In genomic region chrIII:5078062-5078461, ce11 we compare ENCODE assay signal across 5 worm cellular contexts.
TF ChIP-seq lines count a peak whose summit lies in the region.

No protein-coding gene starts in this region.

TF ChIP-seq in whole organism, L1 larva, 84 proteins besides CTCF, POLR2A, EP300 and RAD21 (continued from another document and continues in another):
- TF ChIP-seq ceh-90 (tag; optimal IDR thresholded peaks at IDR 0.05; lab: Kevin White, UChicago) (no peak), mdl-1 (tag; optimal IDR thresholded peaks at IDR 0.05; lab: Kevin White, UChicago) (peak in 1 of 2 experiments; percentile 97), mep-1 (tag; optimal IDR thresholded peaks at IDR 0.05; lab: Kevin White, UChicago) (peak; percentile 43), ztf-4 (tag; optimal IDR thresholded peaks at IDR 0.05; lab: Kevin White, UChicago) (peak; percentile 25), aha-1 (tag; optimal IDR thresholded peaks at IDR 0.05; lab: Kevin White, UChicago) (no peak), xbp-1 (tag; optimal IDR thresholded peaks at IDR 0.05; lab: Kevin White, UChicago) (peak; percentile 23), unc-62 (GFP tag; optimal IDR thresholded peaks at IDR 0.05; lab: Kevin White, UChicago) (no peak), nhr-85 (tag; lab: Kevin White, UChicago) (peak; percentile 90), snpc-4 (tag; optimal IDR thresholded peaks at IDR 0.05; lab: Kevin White, UChicago) (peak; percentile 53), tbx-2 (tag; optimal IDR thresholded peaks at IDR 0.05; lab: Kevin White, UChicago) (peak; percentile 86), lin-14 (GFP tag; optimal IDR thresholded peaks at IDR 0.05; lab: Kevin White, UChicago) (peak; percentile 94), nhr-12 (tag; optimal IDR thresholded peaks at IDR 0.05; lab: Kevin White, UChicago) (no peak), nhr-11 (tag; optimal IDR thresholded peaks at IDR 0.05; lab: Kevin White, UChicago) (peak; percentile 32), fkh-8 (tag; optimal IDR thresholded peaks at IDR 0.05; lab: Kevin White, UChicago) (peak; percentile 8), nhr-76 (tag; optimal IDR thresholded peaks at IDR 0.05; lab: Kevin White, UChicago) (no peak), swsn-7 (tag; optimal IDR thresholded peaks at IDR 0.05; lab: Kevin White, UChicago) (peak; percentile 49), mab-9 (GFP tag; IDR thresholded peaks at IDR 0.05; lab: Robert Waterston, UW) (no peak), elt-3 (tag; optimal IDR thresholded peaks at IDR 0.05; lab: Kevin White, UChicago) (peak in 3 of 6 experiments; percentile 18 to 95 (median 72)), alr-1 (tag; optimal IDR thresholded peaks at IDR 0.05; lab: Kevin White, UChicago; ENCODE audit: borderline replicate concordance) (no peak), sup-37 (GFP tag; optimal IDR thresholded peaks at IDR 0.05; lab: Kevin White, UChicago) (no peak), efl-1 (optimal IDR thresholded peaks at IDR 0.05; lab: Kevin White, UChicago) (peak; percentile 9 to 38), efl-1 (GFP tag; optimal IDR thresholded peaks at IDR 0.05 in 1 of 2; lab: Kevin White, UChicago) (peak; percentile 27 to 91), fos-1 (tag; optimal IDR thresholded peaks at IDR 0.05; lab: Kevin White, UChicago) (no peak), tlp-1 (tag; optimal IDR thresholded peaks at IDR 0.05; lab: Kevin White, UChicago) (no peak), irx-1 (tag; optimal IDR thresholded peaks at IDR 0.05; lab: Kevin White, UChicago) (peak; percentile 41), ceh-88 (GFP tag; IDR thresholded peaks at IDR 0.05; lab: Robert Waterston, UW) (no peak), isw-1 (GFP tag; IDR thresholded peaks at IDR 0.05; lab: Robert Waterston, UW) (no peak)

TF ChIP-seq in whole organism, L2 larva, 48 proteins besides CTCF, POLR2A, EP300 and RAD21 (continued from another document):
- peak; percentile 69 for TF ChIP-seq fos-1 (tag; optimal IDR thresholded peaks at IDR 0.05; lab: Kevin White, UChicago)
- no peak for TF ChIP-seq nhr-237 (tag; optimal IDR thresholded peaks at IDR 0.05; lab: Kevin White, UChicago)
- TF ChIP-seq crh-2 (tag; optimal IDR thresholded peaks at IDR 0.05; lab: Kevin White, UChicago): peak; percentile 90
- peak; percentile 14 for TF ChIP-seq nhr-25 (tag; optimal IDR thresholded peaks at IDR 0.05; lab: Kevin White, UChicago)
- peak; percentile 76 to 88 for TF ChIP-seq mdl-1 (tag; optimal IDR thresholded peaks at IDR 0.05; lab: Kevin White, UChicago)
- no peak for TF ChIP-seq nhr-77 (tag; optimal IDR thresholded peaks at IDR 0.05; lab: Kevin White, UChicago)
- TF ChIP-seq nhr-129 (tag; optimal IDR thresholded peaks at IDR 0.05; lab: Kevin White, UChicago): peak; percentile 82
- peak; percentile 65 for TF ChIP-seq blmp-1 (tag; optimal IDR thresholded peaks at IDR 0.05; lab: Kevin White, UChicago; ENCODE audit: insufficient read depth)
- peak; percentile 89 for TF ChIP-seq F13H6.1 (tag; optimal IDR thresholded peaks at IDR 0.05; lab: Kevin White, UChicago)
- TF ChIP-seq ceh-82 (tag; optimal IDR thresholded peaks at IDR 0.05; lab: Kevin White, UChicago): no peak
- TF ChIP-seq ztf-4 (tag; optimal IDR thresholded peaks at IDR 0.05; lab: Kevin White, UChicago): peak; percentile 75
- TF ChIP-seq R02D3.7 (tag; optimal IDR thresholded peaks at IDR 0.05; lab: Kevin White, UChicago): no peak

TF ChIP-seq in whole organism, L3 larva, 47 proteins besides CTCF, POLR2A, EP300 and RAD21 (continued from another document):
- TF ChIP-seq zag-1 (tag; optimal IDR thresholded peaks at IDR 0.05; lab: Kevin White, UChicago) (no peak), nhr-67 (tag; optimal IDR thresholded peaks at IDR 0.05; lab: Kevin White, UChicago) (no peak), lin-39 (tag; optimal IDR thresholded peaks at IDR 0.05; lab: Kevin White, UChicago) (no peak), nhr-11 (tag; optimal IDR thresholded peaks at IDR 0.05; lab: Kevin White, UChicago) (peak; percentile 37), ceh-9 (tag; optimal IDR thresholded peaks at IDR 0.05; lab: Kevin White, UChicago) (no peak), aly-2 (tag; optimal IDR thresholded peaks at IDR 0.05; lab: Kevin White, UChicago) (no peak), lsy-12 (tag; optimal IDR thresholded peaks at IDR 0.05; lab: Kevin White, UChicago) (no peak), elt-3 (tag; optimal IDR thresholded peaks at IDR 0.05; lab: Kevin White, UChicago) (peak in 1 of 3 experiments; percentile 8), unc-62 (GFP tag; optimal IDR thresholded peaks at IDR 0.05; lab: Kevin White, UChicago) (no peak), elt-1 (tag; optimal IDR thresholded peaks at IDR 0.05; lab: Kevin White, UChicago) (peak; percentile 7), elt-2 (tag; optimal IDR thresholded peaks at IDR 0.05; lab: Kevin White, UChicago) (peak; percentile 93), ztf-4 (tag; optimal IDR thresholded peaks at IDR 0.05; lab: Kevin White, UChicago) (peak; percentile 25), sea-2 (GFP tag; optimal IDR thresholded peaks at IDR 0.05; lab: Kevin White, UChicago) (no peak), nhr-76 (tag; optimal IDR thresholded peaks at IDR 0.05; lab: Kevin White, UChicago) (no peak), skn-1 (tag; optimal IDR thresholded peaks at IDR 0.05; lab: Kevin White, UChicago) (peak; percentile 81), ama-1 (optimal IDR thresholded peaks at IDR 0.05; lab: Kevin White, UChicago) (peak; percentile 26), hmg-11 (tag; optimal IDR thresholded peaks at IDR 0.05; lab: Kevin White, UChicago) (no peak), snpc-4 (tag; optimal IDR thresholded peaks at IDR 0.05; lab: Kevin White, UChicago) (peak; percentile 10), unc-39 (tag; optimal IDR thresholded peaks at IDR 0.05; lab: Kevin White, UChicago) (no peak), R02D3.7 (tag; optimal IDR thresholded peaks at IDR 0.05; lab: Kevin White, UChicago) (no peak), mml-1 (tag; optimal IDR thresholded peaks at IDR 0.05; lab: Kevin White, UChicago) (no peak), eor-1 (tag; optimal IDR thresholded peaks at IDR 0.05; lab: Kevin White, UChicago) (no peak), mdl-1 (tag; optimal IDR thresholded peaks at IDR 0.05; lab: Kevin White, UChicago) (peak; percentile 43), fos-1 (tag; optimal IDR thresholded peaks at IDR 0.05; lab: Kevin White, UChicago) (no peak), fkh-2 (tag; optimal IDR thresholded peaks at IDR 0.05; lab: Kevin White, UChicago) (no peak), ztf-11 (tag; optimal IDR thresholded peaks at IDR 0.05; lab: Kevin White, UChicago) (no peak), ceh-82 (tag; optimal IDR thresholded peaks at IDR 0.05; lab: Kevin White, UChicago) (no peak), egl-27 (tag; optimal IDR thresholded peaks at IDR 0.05; lab: Kevin White, UChicago) (no peak), egl-5 (tag; optimal IDR thresholded peaks at IDR 0.05; lab: Kevin White, UChicago) (no peak), pqm-1 (tag; optimal IDR thresholded peaks at IDR 0.05; lab: Kevin White, UChicago) (peak; percentile 99), nhr-12 (tag; optimal IDR thresholded peaks at IDR 0.05; lab: Kevin White, UChicago) (no peak)

TF ChIP-seq in whole organism, L4 larva, 104 proteins besides CTCF, POLR2A, EP300 and RAD21 (continued from another document):
- TF ChIP-seq attf-4 (tag; optimal IDR thresholded peaks at IDR 0.05; lab: Kevin White, UChicago) (no peak), Y48G9A.11 (GFP tag; IDR thresholded peaks at IDR 0.05; lab: Robert Waterston, UW) (no peak), lin-13 (GFP tag; optimal IDR thresholded peaks at IDR 0.05; lab: Kevin White, UChicago) (no peak), pqm-1 (tag; optimal IDR thresholded peaks at IDR 0.05; lab: Kevin White, UChicago) (peak; percentile 64), T20F7.1 (GFP tag; optimal IDR thresholded peaks at IDR 0.05; lab: Kevin White, UChicago) (peak; percentile 60), lsy-2 (tag; optimal IDR thresholded peaks at IDR 0.05; lab: Kevin White, UChicago) (peak in 1 of 2 experiments; percentile 75), lin-38 (GFP tag; IDR thresholded peaks at IDR 0.05; lab: Robert Waterston, UW) (0 out of 2 replicates have a peak, but pooled peaks have one; percentile 30), php-3 (GFP tag; IDR thresholded peaks at IDR 0.05; lab: Robert Waterston, UW) (0 out of 2 replicates have a peak, but pooled peaks have one; percentile 43), hif-1 (tag; optimal IDR thresholded peaks at IDR 0.05; lab: Kevin White, UChicago) (peak in 1 of 2 experiments; percentile 66), mxl-3 (GFP tag; optimal IDR thresholded peaks at IDR 0.05; lab: Kevin White, UChicago) (peak; percentile 97), hlh-11 (tag; optimal IDR thresholded peaks at IDR 0.05; lab: Kevin White, UChicago) (peak; percentile 94), lir-3 (tag; optimal IDR thresholded peaks at IDR 0.05; lab: Kevin White, UChicago) (no peak), spr-3 (GFP tag; optimal IDR thresholded peaks at IDR 0.05; lab: Kevin White, UChicago) (no peak), egl-27 (tag; optimal IDR thresholded peaks at IDR 0.05; lab: Kevin White, UChicago) (no peak), cey-2 (tag; optimal IDR thresholded peaks at IDR 0.05; lab: Kevin White, UChicago; ENCODE audit: borderline replicate concordance, insufficient read depth) (no peak), vab-7 (GFP tag; IDR thresholded peaks at IDR 0.05; lab: Robert Waterston, UW) (no peak), hlh-30 (tag; optimal IDR thresholded peaks at IDR 0.05; lab: Kevin White, UChicago; ENCODE audit: insufficient read depth) (peak; percentile 89), aly-2 (tag; optimal IDR thresholded peaks at IDR 0.05; lab: Kevin White, UChicago) (no peak), pha-4 (GFP tag; IDR thresholded peaks at IDR 0.05; lab: Robert Waterston, UW) (peak; percentile 46; the same call in 1 of the 2 replicates), pha-4 (tag; optimal IDR thresholded peaks at IDR 0.05; lab: Kevin White, UChicago) (peak; percentile 84), nhr-102 (tag; optimal IDR thresholded peaks at IDR 0.05; lab: Kevin White, UChicago) (peak; percentile 53), nhr-28 (tag; optimal IDR thresholded peaks at IDR 0.05; lab: Kevin White, UChicago) (peak; percentile 97), nhr-48 (tag; optimal IDR thresholded peaks at IDR 0.05; lab: Kevin White, UChicago) (peak; percentile 88), sdz-12 (GFP tag; optimal IDR thresholded peaks at IDR 0.05; lab: Kevin White, UChicago) (no peak), nhr-41 (GFP tag; IDR thresholded peaks at IDR 0.05; lab: Robert Waterston, UW) (no peak), dve-1 (tag; optimal IDR thresholded peaks at IDR 0.05; lab: Kevin White, UChicago; ENCODE audit: insufficient read depth) (peak; percentile 95), nhr-77 (tag; optimal IDR thresholded peaks at IDR 0.05; lab: Kevin White, UChicago) (peak; percentile 88), nhr-10 (tag; optimal IDR thresholded peaks at IDR 0.05; lab: Kevin White, UChicago) (peak; percentile 25), T26A8.4 (GFP tag; IDR thresholded peaks at IDR 0.05; lab: Robert Waterston, UW) (no peak), mdl-1 (tag; optimal IDR thresholded peaks at IDR 0.05; lab: Kevin White, UChicago) (peak in 1 of 2 experiments; percentile 95), tra-1 (GFP tag; IDR thresholded peaks at IDR 0.05; lab: Robert Waterston, UW) (peak; percentile 61; the same call in 1 of the 2 replicates), ZK546.5 (tag; optimal IDR thresholded peaks at IDR 0.05; lab: Kevin White, UChicago) (no peak)
TF ChIP-seq in whole organism, L4 larva: peak in this region for 26.

TF ChIP-seq in whole organism, young adult, 124 proteins besides CTCF, POLR2A, EP300 and RAD21 (continued from another document):
- TF ChIP-seq C17E4.6 (GFP tag; IDR thresholded peaks at IDR 0.05; lab: Robert Waterston, UW) (no peak), tlf-1 (GFP tag; optimal IDR thresholded peaks at IDR 0.05; lab: Kevin White, UChicago) (peak; percentile 18), somi-1 (GFP tag; optimal IDR thresholded peaks at IDR 0.05; lab: Kevin White, UChicago) (peak; percentile 85), ztf-26 (tag; optimal IDR thresholded peaks at IDR 0.05; lab: Kevin White, UChicago) (peak; percentile 56), hlh-26 (GFP tag; conservative IDR thresholded peaks at IDR 0.05; lab: Robert Waterston, UW) (no peak), Y53F4B.3 (GFP tag; IDR thresholded peaks at IDR 0.05; lab: Robert Waterston, UW) (no peak), pha-4 (tag; optimal IDR thresholded peaks at IDR 0.05; lab: Kevin White, UChicago) (peak; percentile 78), F23B12.7 (tag; optimal IDR thresholded peaks at IDR 0.05; lab: Kevin White, UChicago; ENCODE audit: insufficient read depth) (peak; percentile 15), lin-26 (GFP tag; IDR thresholded peaks at IDR 0.05; lab: Robert Waterston, UW) (no peak), nhr-90 (tag; optimal IDR thresholded peaks at IDR 0.05; lab: Kevin White, UChicago) (no peak), dpl-1 (GFP tag; optimal IDR thresholded peaks at IDR 0.05; lab: Kevin White, UChicago) (no peak), let-607 (tag; optimal IDR thresholded peaks at IDR 0.05; lab: Kevin White, UChicago) (peak in 1 of 2 experiments; percentile 36), tbp1 (GFP tag; optimal IDR thresholded peaks at IDR 0.05; lab: Kevin White, UChicago) (peak; percentile 43), lsy-27 (tag; optimal IDR thresholded peaks at IDR 0.05; lab: Kevin White, UChicago; ENCODE audit: borderline replicate concordance, insufficient read depth) (no peak), Y56A3A.18 (GFP tag; IDR thresholded peaks at IDR 0.05; lab: Robert Waterston, UW) (no peak), nhr-120 (GFP tag; IDR thresholded peaks at IDR 0.05; lab: Robert Waterston, UW) (no peak), Y95B8A.8 (GFP tag; IDR thresholded peaks at IDR 0.05; lab: Robert Waterston, UW) (no peak), mcd-1 (GFP tag; IDR thresholded peaks at IDR 0.05; lab: Robert Waterston, UW) (peak; percentile 10; the same call in 1 of the 2 replicates), ztf-25 (GFP tag; IDR thresholded peaks at IDR 0.05; lab: Robert Waterston, UW) (no peak), unc-62 (GFP tag; optimal IDR thresholded peaks at IDR 0.05; lab: Kevin White, UChicago) (no peak), bed-2 (GFP tag; IDR thresholded peaks at IDR 0.05; lab: Robert Waterston, UW) (no peak), him-1 (tag; optimal IDR thresholded peaks at IDR 0.05; lab: Kevin White, UChicago) (no peak), snpc-4 (GFP tag; optimal IDR thresholded peaks at IDR 0.05; lab: Kevin White, UChicago) (no peak), snpc-4 (tag; optimal IDR thresholded peaks at IDR 0.05; lab: Kevin White, UChicago) (peak in 3 of 4 experiments; percentile 32 to 63 (median 51)), Y53G8AR.9 (GFP tag; conservative IDR thresholded peaks at IDR 0.05; lab: Robert Waterston, UW) (0 out of 2 replicates have a peak, but pooled peaks have one; percentile 44), aptf-2 (GFP tag; conservative IDR thresholded peaks at IDR 0.05; lab: Robert Waterston, UW) (no peak), T07F8.4 (tag; optimal IDR thresholded peaks at IDR 0.05; lab: Kevin White, UChicago) (no peak), C06A6.2 (GFP tag; conservative IDR thresholded peaks at IDR 0.05; lab: Robert Waterston, UW) (0 out of 2 replicates have a peak, but pooled peaks have one; percentile 31), F49E8.2 (tag; optimal IDR thresholded peaks at IDR 0.05; lab: Kevin White, UChicago; ENCODE audit: insufficient read depth) (no peak), let-526 (GFP tag; IDR thresholded peaks at IDR 0.05; lab: Robert Waterston, UW) (0 out of 2 replicates have a peak, but pooled peaks have one; percentile 24), ZK185.1 (tag; optimal IDR thresholded peaks at IDR 0.05; lab: Kevin White, UChicago; ENCODE audit: poor library complexity, severe bottlenecking) (no peak), ceh-91 (GFP tag; IDR thresholded peaks at IDR 0.05; lab: Robert Waterston, UW) (no peak), D2030.7 (GFP tag; IDR thresholded peaks at IDR 0.05; lab: Robert Waterston, UW) (no peak), athp-1 (tag; optimal IDR thresholded peaks at IDR 0.05; lab: Kevin White, UChicago) (no peak), nfya-2 (GFP tag; IDR thresholded peaks at IDR 0.05; lab: Robert Waterston, UW) (no peak), hrde-1 (tag; optimal IDR thresholded peaks at IDR 0.05; lab: Kevin White, UChicago; ENCODE audit: borderline replicate concordance) (no peak), cebp-1 (GFP tag; IDR thresholded peaks at IDR 0.05; lab: Robert Waterston, UW) (peak; percentile 33; the same call in 1 of the 2 replicates), cebp-1 (tag; optimal IDR thresholded peaks at IDR 0.05; lab: Kevin White, UChicago) (peak; percentile 61)
